Worm (Caenorhabditis elegans): Measurements from ENCODE around the gene srj-7.

srj-7 gene

ce11 chrV:3281523-3281922 lies 36.7 kb downstream of the srj-7 start, which contains the start of gene T28A11.25:
Gene T28A11.25 (plus strand): TSS chrV:3281823.
- TF ChIP-seq F33H1.4 (GFP tag; IDR thresholded peaks at IDR 0.05): no peak
- 0 out of 2 replicates have a peak, but pooled peaks have one; percentile 28 for TF ChIP-seq madf-3 (GFP tag; IDR thresholded peaks at IDR 0.05)

ce11 chrV:3282957-3283356 lies 38.2 kb downstream of the srj-7 start, which contains the start of gene str-64:
Gene str-64 (plus strand): TSS chrV:3283257.
- TF ChIP-seq zfh-2 (GFP tag; conservative IDR thresholded peaks at IDR 0.05) (no peak), cebp-1 (GFP tag; IDR thresholded peaks at IDR 0.05) (no peak), cebp-1 (tag; optimal IDR thresholded peaks at IDR 0.05) (no peak), Y79H2A.3 (GFP tag; conservative IDR thresholded peaks at IDR 0.05) (no peak)

ce11 chrV:3284629-3285028 lies 39.8 kb downstream of the srj-7 start, which contains the start of gene F35F10.5:
Gene F35F10.5 (plus strand): TSS chrV:3284929.
- TF ChIP-seq tbx-9 (tag; optimal IDR thresholded peaks at IDR 0.05; ENCODE audit: borderline replicate concordance) (no peak), ztf-18 (tag; optimal IDR thresholded peaks at IDR 0.05) (no peak), dpl-1 (GFP tag; optimal IDR thresholded peaks at IDR 0.05) (no peak), sdz-38 (tag; optimal IDR thresholded peaks at IDR 0.05) (no peak), snpc-4 (GFP tag; optimal IDR thresholded peaks at IDR 0.05) (no peak), snpc-4 (tag; optimal IDR thresholded peaks at IDR 0.05) (no peak)

- no peak for TF ChIP-seq sptf-2 (GFP tag; optimal IDR thresholded peaks at IDR 0.05)
- no peak for TF ChIP-seq attf-3 (GFP tag; conservative IDR thresholded peaks at IDR 0.05)
- no peak for TF ChIP-seq K11D2.4 (GFP tag; IDR thresholded peaks at IDR 0.05)
- no peak for TF ChIP-seq F33H1.4 (GFP tag; IDR thresholded peaks at IDR 0.05)
- TF ChIP-seq egl-18 (GFP tag; IDR thresholded peaks at IDR 0.05): no peak
- no peak for TF ChIP-seq B0336.3 (GFP tag; IDR thresholded peaks at IDR 0.05)
- TF ChIP-seq F52B5.7 (tag; optimal IDR thresholded peaks at IDR 0.05): no peak
- TF ChIP-seq sdz-38 (tag; optimal IDR thresholded peaks at IDR 0.05): no peak
- TF ChIP-seq cebp-2 (GFP tag; IDR thresholded peaks at IDR 0.05): no peak
- TF ChIP-seq Y79H2A.3 (GFP tag; conservative IDR thresholded peaks at IDR 0.05): no peak
Measured at ce11 chrV:3287330-3287729, 42.5 kb downstream of the srj-7 start, which contains the start of gene F35F10.7. Gene F35F10.7 (minus strand): TSS chrV:3287430.

ce11 chrV:3288134-3288533 lies 43.3 kb downstream of the srj-7 start:
- TF ChIP-seq F33H1.4 (GFP tag; IDR thresholded peaks at IDR 0.05) (no peak), egl-18 (GFP tag; IDR thresholded peaks at IDR 0.05) (peak; percentile 52; the same call in 1 of the 2 replicates), lag-1 (GFP tag; IDR thresholded peaks at IDR 0.05) (no peak), bed-1 (GFP tag; IDR thresholded peaks at IDR 0.05) (peak; percentile 76; the same call in 1 of the 2 replicates)

- TF ChIP-seq snpc-4 (GFP tag; optimal IDR thresholded peaks at IDR 0.05): no peak
- TF ChIP-seq snpc-4 (tag; optimal IDR thresholded peaks at IDR 0.05): no peak
- no peak for TF ChIP-seq F57C9.4 (tag; optimal IDR thresholded peaks at IDR 0.05)
- no peak for TF ChIP-seq hlh-26 (GFP tag; conservative IDR thresholded peaks at IDR 0.05)
- no peak for TF ChIP-seq Y53G8AR.9 (GFP tag; conservative IDR thresholded peaks at IDR 0.05)
- no peak for TF ChIP-seq F10E7.11 (tag; optimal IDR thresholded peaks at IDR 0.05)
- TF ChIP-seq cebp-2 (GFP tag; IDR thresholded peaks at IDR 0.05): no peak
- TF ChIP-seq unc-62 (GFP tag; optimal IDR thresholded peaks at IDR 0.05): no peak
- TF ChIP-seq ztf-28 (GFP tag; IDR thresholded peaks at IDR 0.05): no peak
- no peak for TF ChIP-seq let-607 (tag; optimal IDR thresholded peaks at IDR 0.05)
- no peak for TF ChIP-seq ztf-6 (GFP tag; IDR thresholded peaks at IDR 0.05)
- TF ChIP-seq ceh-58 (GFP tag; IDR thresholded peaks at IDR 0.05): no peak
- no peak for TF ChIP-seq atf-7 (tag; optimal IDR thresholded peaks at IDR 0.05)
- TF ChIP-seq Y79H2A.3 (GFP tag; conservative IDR thresholded peaks at IDR 0.05): no peak
Measured at ce11 chrV:3289267-3289666, 44.5 kb downstream of the srj-7 start, which contains the start of gene F35F10.6. Gene F35F10.6 (minus strand): TSS chrV:3289367.

All from whole organism, young adult.